Fruit fly (Drosophila melanogaster): ENCODE results near the gene Gmap.

DNA sequence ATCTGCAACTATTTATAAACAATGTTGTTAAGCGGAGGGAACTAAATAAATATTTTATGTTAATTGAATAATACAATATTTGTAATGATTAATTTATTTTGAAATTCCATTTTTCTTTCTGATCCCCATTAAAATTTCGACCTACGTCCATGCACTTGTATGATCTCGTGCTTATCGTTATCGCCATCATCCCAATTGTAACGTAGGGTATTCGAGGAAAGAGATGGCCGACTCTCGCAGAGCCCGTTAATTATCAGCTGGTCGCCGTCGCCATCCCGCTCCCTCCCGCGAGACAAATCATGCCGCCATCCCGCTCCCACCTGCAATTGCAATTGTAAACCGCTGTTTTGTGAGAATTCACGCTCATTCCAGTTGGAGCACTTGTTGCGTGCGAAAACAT is 33.6 kb upstream of the Gmap start, which contains the start of gene CG11655:
- TF ChIP-seq CG8478 (optimal IDR thresholded peaks at IDR 0.05): no peak
- no peak for TF ChIP-seq psq (optimal IDR thresholded peaks at IDR 0.05)
- no peak for TF ChIP-seq EcR (GFP tag; optimal IDR thresholded peaks at IDR 0.05)
- TF ChIP-seq usp (GFP tag; optimal IDR thresholded peaks at IDR 0.05): no peak

All from whole organism.